Worm (Caenorhabditis elegans) whole organism, L3 larva: Measurements from ENCODE around the gene T25B9.2.
A peak's percentile ranks its signal among the peaks of the same experiment; 100 is the strongest.

Experiments
- ZK546.5 ChIP-seq: sonication (generic microtip); optimal IDR thresholded peaks from 2 replicates; lab custom pipeline; 2017; ENCODE audit warnings: missing biosample characterization, missing genetic modification characterization
- aly-2 ChIP-seq: fragments of 150-350 bp; optimal IDR thresholded peaks from 2 replicates; lab custom pipeline; 2014; ENCODE audit warnings: missing biosample characterization, missing genetic modification characterization
- ama-1 ChIP-seq: fragments of 150-350 bp; optimal IDR thresholded peaks from 2 replicates; lab custom pipeline; 2018
- ceh-16 ChIP-seq: sonication (generic microtip); optimal IDR thresholded peaks from 2 replicates; lab custom pipeline; 2017; ENCODE audit warnings: missing biosample characterization, missing genetic modification characterization
- ceh-28 ChIP-seq: fragments of 150-350 bp; optimal IDR thresholded peaks from 2 replicates; lab custom pipeline; 2014; ENCODE audit warnings: missing biosample characterization, missing genetic modification reagents, missing genetic modification characterization
- ceh-82 ChIP-seq: fragments of 150-350 bp; optimal IDR thresholded peaks from 2 replicates; lab custom pipeline; 2014; ENCODE audit warnings: missing biosample characterization, missing genetic modification characterization
- ceh-9 ChIP-seq: sonication (generic microtip); optimal IDR thresholded peaks from 2 replicates; lab custom pipeline; 2018; ENCODE audit warnings: missing biosample characterization, missing genetic modification characterization
- daf-12 ChIP-seq: fragments of 150-350 bp; optimal IDR thresholded peaks from 2 replicates; lab custom pipeline; 2014; ENCODE audit warnings: missing biosample characterization, missing genetic modification reagents, missing genetic modification characterization
- egl-27 ChIP-seq: sonication (generic microtip); optimal IDR thresholded peaks from 4 replicates; lab custom pipeline; 2017; ENCODE audit warnings: missing biosample characterization, missing genetic modification reagents, missing genetic modification characterization
- egl-5 ChIP-seq: fragments of 150-350 bp; optimal IDR thresholded peaks from 2 replicates; lab custom pipeline; 2017; ENCODE audit warnings: missing biosample characterization, missing genetic modification reagents, missing genetic modification characterization, inconsistent platforms
- elt-2 ChIP-seq: sonication (generic microtip); optimal IDR thresholded peaks from 2 replicates; lab custom pipeline; 2016; ENCODE audit warnings: missing genetic modification reagents, mild to moderate bottlenecking, missing genetic modification characterization, missing compliant biosample characterization
- elt-3 ChIP-seq, 3 experiments: fragments of 150-350 bp in 1 of 3; sonication (generic microtip) in 2 of 3; optimal IDR thresholded peaks; 2 replicates in 2 of 3; 4 replicates in 1 of 3; lab custom pipeline; 2014 to 2017; ENCODE audit warnings: missing biosample characterization in 3 of 3, missing genetic modification characterization in 3 of 3
- eor-1 ChIP-seq, 2 experiments: fragments of 150-350 bp; optimal IDR thresholded peaks; 2 replicates each; lab custom pipeline; 2014 to 2018; ENCODE audit warnings: missing biosample characterization in 2 of 2, missing genetic modification characterization in 2 of 2
- fkh-10 ChIP-seq: sonication (generic microtip); optimal IDR thresholded peaks from 2 replicates; lab custom pipeline; 2017; ENCODE audit warnings: missing biosample characterization, missing genetic modification reagents, missing genetic modification characterization
- fkh-2 ChIP-seq: fragments of 150-350 bp; optimal IDR thresholded peaks from 2 replicates; lab custom pipeline; 2014; ENCODE audit warnings: missing biosample characterization, missing genetic modification reagents, missing genetic modification characterization
- fos-1 ChIP-seq: fragments of 150-350 bp; optimal IDR thresholded peaks from 2 replicates; lab custom pipeline; 2014; ENCODE audit warnings: missing biosample characterization, missing genetic modification characterization
- hmg-11 ChIP-seq: sonication (generic microtip); optimal IDR thresholded peaks from 2 replicates; lab custom pipeline; 2016; ENCODE audit warnings: missing genetic modification characterization, missing compliant biosample characterization
- jun-1 ChIP-seq: fragments of 150-350 bp; optimal IDR thresholded peaks from 2 replicates; lab custom pipeline; 2014; ENCODE audit warnings: missing biosample characterization, missing genetic modification reagents, missing genetic modification characterization
- lin-15B ChIP-seq: fragments of 150-350 bp; optimal IDR thresholded peaks from 2 replicates; lab custom pipeline; 2014; ENCODE audit warnings: missing biosample characterization, missing genetic modification characterization
- lin-39 ChIP-seq: fragments of 150-350 bp; optimal IDR thresholded peaks from 2 replicates; lab custom pipeline; 2018; ENCODE audit warnings: missing biosample characterization, missing genetic modification reagents, missing genetic modification characterization
- mdl-1 ChIP-seq: fragments of 150-350 bp; optimal IDR thresholded peaks from 2 replicates; lab custom pipeline; 2014; ENCODE audit warnings: missing biosample characterization, missing genetic modification characterization
- mml-1 ChIP-seq: fragments of 150-350 bp; sonication (generic microtip); optimal IDR thresholded peaks from 3 replicates; lab custom pipeline; 2014; ENCODE audit warnings: missing biosample characterization, missing genetic modification characterization
- nfya-1 ChIP-seq: sonication (generic microtip); optimal IDR thresholded peaks from 2 replicates; lab custom pipeline; 2017; ENCODE audit warnings: missing genetic modification characterization, mild to moderate bottlenecking, missing compliant biosample characterization, antibody characterized with exemption, moderate library complexity; ENCODE audit not compliant: insufficient read depth
- nhr-11 ChIP-seq: fragments of 150-350 bp; optimal IDR thresholded peaks from 2 replicates; lab custom pipeline; 2014; ENCODE audit warnings: missing biosample characterization, missing genetic modification characterization
- nhr-23 ChIP-seq: fragments of 150-350 bp; optimal IDR thresholded peaks from 2 replicates; lab custom pipeline; 2014; ENCODE audit warnings: missing biosample characterization, missing genetic modification reagents, missing genetic modification characterization
- nhr-28 ChIP-seq: fragments of 150-350 bp; optimal IDR thresholded peaks from 2 replicates; lab custom pipeline; 2014; ENCODE audit warnings: missing biosample characterization, missing genetic modification characterization
- nhr-67 ChIP-seq: fragments of 150-350 bp; optimal IDR thresholded peaks from 2 replicates; lab custom pipeline; 2014; ENCODE audit warnings: missing biosample characterization, missing genetic modification characterization
- nhr-76 ChIP-seq: fragments of 150-350 bp; sonication (generic microtip); optimal IDR thresholded peaks from 5 replicates; lab custom pipeline; 2014; ENCODE audit warnings: missing biosample characterization, missing genetic modification characterization
- pha-4 ChIP-seq: fragments of 150-350 bp; optimal IDR thresholded peaks from 2 replicates; lab custom pipeline; 2014; ENCODE audit warnings: missing biosample characterization, missing genetic modification reagents, missing genetic modification characterization
- pqm-1 ChIP-seq: fragments of 150-350 bp; optimal IDR thresholded peaks from 2 replicates; lab custom pipeline; 2017; ENCODE audit warnings: missing biosample characterization, missing genetic modification characterization, inconsistent platforms
- sea-2 ChIP-seq: fragments of 150-350 bp; sonication (generic microtip); optimal IDR thresholded peaks from 4 replicates; lab custom pipeline; 2014; ENCODE audit warnings: missing biosample characterization, missing genetic modification reagents, missing genetic modification characterization
- skn-1 ChIP-seq: fragments of 150-350 bp; optimal IDR thresholded peaks from 2 replicates; lab custom pipeline; 2014; ENCODE audit warnings: missing biosample characterization, missing genetic modification characterization
- snpc-4 ChIP-seq: fragments of 150-350 bp; optimal IDR thresholded peaks from 2 replicates; lab custom pipeline; 2014; ENCODE audit warnings: missing biosample characterization, missing genetic modification characterization
- unc-39 ChIP-seq: sonication (generic microtip); optimal IDR thresholded peaks from 4 replicates; lab custom pipeline; 2017; ENCODE audit warnings: missing biosample characterization, missing genetic modification characterization
- unc-62 ChIP-seq: fragments of 150-350 bp; sonication (generic microtip); optimal IDR thresholded peaks from 4 replicates; lab custom pipeline; 2014; ENCODE audit warnings: missing biosample characterization, missing genetic modification reagents, missing genetic modification characterization
- zag-1 ChIP-seq: fragments of 150-350 bp; optimal IDR thresholded peaks from 2 replicates; lab custom pipeline; 2014; ENCODE audit warnings: missing biosample characterization, missing genetic modification characterization
- ztf-11 ChIP-seq: fragments of 150-350 bp; optimal IDR thresholded peaks from 2 replicates; lab custom pipeline; 2014; ENCODE audit warnings: missing biosample characterization, missing genetic modification characterization

Gene T25B9.2

ce11 chrIV:10764206-10764605 is 12.6 kb upstream of the T25B9.2 start, which contains the start of gene T25B9.11:
T25B9.11 (plus strand) TSS chrIV:10764506.
- TF ChIP-seq zag-1 (tag; lab: Kevin White, UChicago) (no peak), snpc-4 (no peak), aly-2 (tag; lab: Kevin White, UChicago) (no peak), ZK546.5 (tag; lab: Kevin White, UChicago) (no peak), lin-39 (tag; lab: Kevin White, UChicago) (no peak), egl-5 (no peak), ztf-11 (tag; lab: Kevin White, UChicago) (no peak), mml-1 (tag; lab: Kevin White, UChicago) (no peak), ceh-16 (tag; lab: Kevin White, UChicago) (no peak), eor-1 (tag; optimal IDR thresholded peaks at IDR 0.05; lab: Kevin White, UChicago) (no peak), elt-2 (tag; lab: Kevin White, UChicago) (no peak), pqm-1 (no peak), ceh-82 (no peak), nhr-23 (tag; lab: Kevin White, UChicago) (no peak), fkh-10 (no peak), elt-3 (tag; optimal IDR thresholded peaks at IDR 0.05; lab: Kevin White, UChicago) (no peak), pha-4 (tag; lab: Kevin White, UChicago) (no peak), nhr-67 (tag; lab: Kevin White, UChicago) (no peak)
- TF ChIP-seq, all 47 proteins: peak for 0

- TF ChIP-seq nhr-76 (tag; lab: Kevin White, UChicago) (no peak), pqm-1 (peak; percentile 74), elt-2 (tag; lab: Kevin White, UChicago) (peak; percentile 87)
These were observed 9.7 kb upstream of the T25B9.2 start, which contains the start of gene ugt-54 for ce11 chrIV:10761344-10761743. ugt-54 (plus strand) TSS chrIV:10761698.

- TF ChIP-seq lin-15B (tag; lab: Kevin White, UChicago) (no peak), egl-5 (no peak), snpc-4 (no peak), nhr-11 (tag; lab: Kevin White, UChicago) (no peak), ceh-28 (tag; lab: Kevin White, UChicago) (no peak)
These were observed 6.1 kb upstream of the T25B9.2 start, which contains the start of the genes T25B9.4 and T25B9.6 for ce11 chrIV:10757616-10758193. T25B9.4 (minus strand) TSS chrIV:10757716. T25B9.6 (plus strand) TSS chrIV:10758143.

- TF ChIP-seq pha-4 (tag; lab: Kevin White, UChicago): no peak
- TF ChIP-seq ama-1 (lab: Kevin White, UChicago): no peak
- TF ChIP-seq mdl-1: no peak
- no peak for TF ChIP-seq nhr-28 (tag; lab: Kevin White, UChicago)
- TF ChIP-seq unc-62 (GFP tag; lab: Kevin White, UChicago): no peak
- TF ChIP-seq lin-15B (tag; lab: Kevin White, UChicago): no peak
- no peak for TF ChIP-seq nhr-11 (tag; lab: Kevin White, UChicago)
- TF ChIP-seq nhr-76 (tag; lab: Kevin White, UChicago): no peak
- TF ChIP-seq sea-2 (GFP tag; lab: Kevin White, UChicago): no peak
- no peak for TF ChIP-seq ceh-82
- TF ChIP-seq, all 47 proteins: peak for 0
These were observed 3.0 kb upstream of the T25B9.2 start, which contains the start of gene T25B9.5 for ce11 chrIV:10754685-10755084. T25B9.5 (minus strand) TSS chrIV:10754785.

- no peak for TF ChIP-seq pha-4 (tag; lab: Kevin White, UChicago)
- TF ChIP-seq nhr-11 (tag; lab: Kevin White, UChicago): no peak
- TF ChIP-seq fkh-2 (tag; lab: Kevin White, UChicago): no peak
- TF ChIP-seq skn-1 (tag; lab: Kevin White, UChicago): no peak
- TF ChIP-seq ceh-9: no peak
- no peak for TF ChIP-seq egl-27 (tag; lab: Kevin White, UChicago)
- TF ChIP-seq unc-62 (GFP tag; lab: Kevin White, UChicago): no peak
- no peak for TF ChIP-seq jun-1 (tag; lab: Kevin White, UChicago)
- no peak for TF ChIP-seq unc-39 (tag; lab: Kevin White, UChicago)
- TF ChIP-seq daf-12 (tag; lab: Kevin White, UChicago): no peak
- TF ChIP-seq nfya-1 (tag; lab: Kevin White, UChicago): no peak
- no peak for TF ChIP-seq fos-1 (tag; lab: Kevin White, UChicago)
- TF ChIP-seq hmg-11 (tag; lab: Kevin White, UChicago): no peak
- TF ChIP-seq lin-39 (tag; lab: Kevin White, UChicago): no peak
- TF ChIP-seq ceh-16 (tag; lab: Kevin White, UChicago): no peak
- TF ChIP-seq ama-1 (lab: Kevin White, UChicago): no peak
- TF ChIP-seq, all 47 proteins: peak for 0
These were observed 1.6 kb downstream of the T25B9.2 start, which contains the start of gene T25B9.1 for ce11 chrIV:10750041-10750440. T25B9.1 (minus strand) TSS chrIV:10750141.
